Worm (Caenorhabditis elegans) whole organism, early embryonic: ENCODE results near the gene Y82E9BR.5.

ENCODE experiments used
- B0310.2 ChIP-seq: sonication (generic microtip); optimal IDR thresholded peaks from 2 replicates; lab custom pipeline; 2016; ENCODE audit warnings: mild to moderate bottlenecking, missing genetic modification characterization, missing compliant biosample characterization
- F13C5.2 ChIP-seq: sonication (generic microtip); optimal IDR thresholded peaks from 2 replicates; lab custom pipeline; 2017; ENCODE audit warnings: mild to moderate bottlenecking, missing genetic modification characterization, inconsistent platforms, missing compliant biosample characterization
- aly-1 ChIP-seq: sonication (generic microtip); optimal IDR thresholded peaks from 2 replicates; lab custom pipeline; 2016; ENCODE audit warnings: missing genetic modification characterization, missing compliant biosample characterization
- ama-1 ChIP-seq: fragments of 150-350 bp; optimal IDR thresholded peaks from 2 replicates; lab custom pipeline; 2014
- ceh-13 ChIP-seq: fragments of 200-800 bp; sonication (Bioruptor generic); optimal IDR thresholded peaks from 2 replicates; lab custom pipeline; 2018; ENCODE audit warnings: mild to moderate bottlenecking, missing genetic modification characterization, missing compliant biosample characterization
- ceh-36 ChIP-seq: sonication (generic microtip); optimal IDR thresholded peaks from 2 replicates; lab custom pipeline; 2016; ENCODE audit warnings: missing genetic modification characterization, inconsistent platforms, missing compliant biosample characterization
- ets-7 ChIP-seq: sonication (generic microtip); optimal IDR thresholded peaks from 2 replicates; lab custom pipeline; 2016; ENCODE audit warnings: missing genotype, missing genetic modification characterization, missing compliant biosample characterization
- flt-1 ChIP-seq: fragments of 200-800 bp; sonication (Bioruptor generic); IDR thresholded peaks from 2 replicates; pipeline ENCODE4 v1.3.6; 2022; ENCODE audit warnings: missing genetic modification characterization, missing compliant biosample characterization
- hmbx-1 ChIP-seq: sonication (generic microtip); optimal IDR thresholded peaks from 2 replicates; lab custom pipeline; 2016; ENCODE audit warnings: mild to moderate bottlenecking, missing genetic modification characterization, missing compliant biosample characterization
- hmg-4 ChIP-seq: fragments of 200-800 bp; sonication (Bioruptor generic); optimal IDR thresholded peaks from 2 replicates; lab custom pipeline; 2018; ENCODE audit warnings: mild to moderate bottlenecking, missing genetic modification characterization, missing compliant biosample characterization
- hnd-1 ChIP-seq: sonication (generic microtip); optimal IDR thresholded peaks from 2 replicates; lab custom pipeline; 2016; ENCODE audit warnings: missing genetic modification characterization, missing compliant biosample characterization
- pes-1 ChIP-seq: fragments of 200-800 bp; sonication (Bioruptor generic); IDR thresholded peaks from 2 replicates; pipeline ENCODE4 v1.3.6; 2022; ENCODE audit warnings: missing genetic modification reagents, missing genetic modification characterization, missing compliant biosample characterization
- scrt-1 ChIP-seq: fragments of 200-800 bp; sonication (Bioruptor generic); IDR thresholded peaks from 2 replicates; pipeline ENCODE4 v1.3.6; 2022; ENCODE audit warnings: missing genetic modification characterization, missing compliant biosample characterization
- sea-1 ChIP-seq: fragments of 200-800 bp; sonication (Bioruptor generic); conservative IDR thresholded peaks from 2 replicates; pipeline ENCODE4 v1.3.6; 2022; ENCODE audit warnings: missing genetic modification characterization, missing compliant biosample characterization
- tbx-11 ChIP-seq: fragments of 200-800 bp; sonication (Bioruptor generic); IDR thresholded peaks from 2 replicates; pipeline ENCODE4 v1.3.6; 2022; ENCODE audit warnings: missing genetic modification characterization, missing compliant biosample characterization
- tbx-37 ChIP-seq: fragments of 200-800 bp; sonication (Bioruptor generic); conservative IDR thresholded peaks from 2 replicates; pipeline ENCODE4 v1.3.6; 2022; ENCODE audit warnings: missing genetic modification reagents, missing genetic modification characterization, missing compliant biosample characterization
- tra-4 ChIP-seq: sonication (generic microtip); optimal IDR thresholded peaks from 2 replicates; lab custom pipeline; 2017; ENCODE audit warnings: missing genetic modification characterization, missing compliant biosample characterization

Gene Y82E9BR.5

DNA sequence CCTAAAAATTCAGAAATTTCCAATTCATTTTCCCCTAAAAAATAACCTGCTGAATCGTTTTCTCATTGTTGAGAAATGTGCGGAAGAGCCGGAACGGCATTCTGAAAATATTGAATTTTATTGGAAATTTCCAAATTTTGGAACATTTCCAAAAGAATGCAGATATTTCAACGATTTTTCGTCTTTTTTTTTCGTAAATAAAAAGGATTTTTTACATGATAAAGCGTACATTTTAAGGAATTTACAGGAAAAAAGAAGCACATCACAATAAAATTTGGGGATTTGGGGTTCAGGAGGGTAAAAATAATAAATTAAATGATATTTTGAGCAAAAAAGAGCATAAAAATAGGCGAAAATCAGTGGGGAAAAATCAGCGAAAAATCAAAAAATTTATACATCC, 25.0 kb downstream of the Y82E9BR.5 start, which contains the start of gene Y82E9BR.22:
TSS of gene Y82E9BR.22 (minus strand) at position 101 of the 400 bp plus-strand sequence.
- TF ChIP-seq scrt-1 (GFP tag; lab: Robert Waterston, UW) (no peak), ama-1 (no peak), pes-1 (GFP tag; lab: Robert Waterston, UW) (no peak), tbx-11 (no peak), F13C5.2 (tag; lab: Kevin White, UChicago) (no peak), ets-7 (tag; lab: Kevin White, UChicago) (no peak), hmbx-1 (tag; lab: Kevin White, UChicago) (no peak), ceh-13 (GFP tag; lab: Kevin White, UChicago) (no peak)

DNA sequence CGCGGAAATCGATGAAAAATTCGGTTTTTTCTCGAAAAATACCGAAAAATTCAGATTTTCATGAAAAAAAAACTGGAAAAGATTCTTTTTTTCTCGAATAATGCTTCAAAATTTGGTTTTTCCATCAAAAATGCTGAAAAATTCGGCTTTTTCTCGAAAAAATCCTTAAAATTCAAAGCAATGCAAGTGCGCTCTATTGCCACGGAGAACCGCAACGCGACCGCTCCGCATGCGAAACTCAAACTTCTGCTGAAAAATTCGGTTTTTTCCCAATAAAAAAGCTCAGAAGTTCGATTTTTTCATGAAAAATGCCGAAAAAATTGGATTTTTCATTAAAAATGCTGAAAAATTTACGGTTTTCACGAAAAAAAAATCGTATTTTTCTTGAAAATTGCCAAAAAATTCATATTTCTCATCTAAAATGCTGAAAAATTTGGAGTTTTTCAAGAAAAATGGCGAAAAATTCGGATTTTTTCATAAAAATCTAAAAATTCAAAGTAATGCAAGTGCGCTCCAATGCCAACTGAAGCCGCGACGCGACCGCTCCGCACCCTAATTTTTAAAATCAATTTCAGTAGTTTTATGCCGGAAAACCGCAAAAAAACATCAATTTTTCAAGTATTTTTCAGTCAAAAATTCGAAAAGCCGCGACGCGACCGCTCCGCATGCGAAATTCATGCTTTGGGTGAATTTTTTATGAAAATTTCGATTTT, 29.1 kb downstream of the Y82E9BR.5 start:
- no peak for TF ChIP-seq B0310.2
- TF ChIP-seq aly-1 (tag; lab: Kevin White, UChicago) = no peak
- TF ChIP-seq ceh-36 = no peak

DNA sequence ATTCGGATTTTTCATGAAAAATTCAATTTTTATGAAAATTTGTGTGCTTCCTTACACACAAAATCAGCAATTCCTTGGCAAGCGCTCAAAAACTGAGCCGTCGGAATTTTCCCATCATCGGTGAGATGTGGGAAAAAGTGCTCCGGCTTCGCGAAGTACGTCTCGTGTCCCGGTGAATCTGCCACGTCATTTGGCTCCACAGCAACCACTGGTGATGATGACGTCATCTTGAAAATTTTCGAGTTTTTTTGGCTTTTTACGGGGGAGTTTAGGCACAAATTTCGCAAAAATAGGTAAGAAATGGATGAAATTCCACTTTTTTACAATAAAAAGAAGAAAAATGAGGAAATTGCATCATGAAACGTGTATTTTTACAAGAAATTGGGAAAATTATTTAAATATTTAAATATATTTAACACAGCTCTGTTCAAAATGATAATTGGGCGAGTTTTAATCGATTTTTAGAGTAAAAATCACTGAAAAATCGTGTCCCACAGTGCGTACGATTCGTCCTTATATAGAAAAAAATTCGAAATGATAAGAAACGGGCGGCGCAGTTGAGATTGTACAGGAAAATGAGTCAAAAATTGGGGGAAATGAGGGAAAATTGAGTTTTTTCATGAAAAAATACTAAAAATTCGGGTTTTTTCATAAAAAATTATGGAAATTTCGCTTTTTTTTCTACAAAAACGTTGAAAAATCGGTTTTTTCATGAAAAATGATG, 29.9 kb downstream of the Y82E9BR.5 start, which contains the start of gene Y82E9BR.14:
TSS of gene Y82E9BR.14 (minus strand) at position 227 of the 724 bp plus-strand sequence.
- TF ChIP-seq B0310.2 (no peak), flt-1 (GFP tag; lab: Robert Waterston, UW) (no peak), tra-4 (no peak), scrt-1 (GFP tag; lab: Robert Waterston, UW) (no peak), hmg-4 (GFP tag; lab: Kevin White, UChicago) (no peak), ceh-13 (GFP tag; lab: Kevin White, UChicago) (no peak), F13C5.2 (tag; lab: Kevin White, UChicago) (no peak), sea-1 (GFP tag; lab: Robert Waterston, UW) (no peak), hmbx-1 (tag; lab: Kevin White, UChicago) (no peak), ceh-36 (no peak)

DNA sequence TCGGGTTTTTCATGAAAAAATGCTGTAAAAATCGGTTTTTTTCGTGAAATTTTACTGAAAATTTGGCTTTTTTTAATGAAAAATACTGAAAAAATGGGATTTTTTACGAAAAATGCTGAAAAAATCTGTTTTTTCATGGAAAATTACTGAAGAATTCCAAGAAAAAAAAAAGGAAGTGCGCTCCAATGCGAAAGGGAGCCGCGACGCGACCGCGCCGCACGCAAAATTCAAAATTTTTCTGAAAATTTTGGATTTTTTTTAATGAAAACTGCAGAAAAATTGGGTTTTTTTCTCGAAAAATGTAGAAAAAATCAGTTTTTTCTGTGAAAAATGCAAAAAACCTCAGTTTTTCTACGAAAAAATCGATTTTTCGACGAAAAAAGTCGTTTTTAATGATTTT, 32.4 kb downstream of the Y82E9BR.5 start:
- no peak for TF ChIP-seq ets-7 (tag; lab: Kevin White, UChicago)
- TF ChIP-seq B0310.2 = no peak
- TF ChIP-seq tbx-11 = no peak
- no peak for TF ChIP-seq hmg-4 (GFP tag; lab: Kevin White, UChicago)
- no peak for TF ChIP-seq hnd-1 (tag; lab: Kevin White, UChicago)
- TF ChIP-seq F13C5.2 (tag; lab: Kevin White, UChicago) = no peak
- no peak for TF ChIP-seq flt-1 (GFP tag; lab: Robert Waterston, UW)

DNA sequence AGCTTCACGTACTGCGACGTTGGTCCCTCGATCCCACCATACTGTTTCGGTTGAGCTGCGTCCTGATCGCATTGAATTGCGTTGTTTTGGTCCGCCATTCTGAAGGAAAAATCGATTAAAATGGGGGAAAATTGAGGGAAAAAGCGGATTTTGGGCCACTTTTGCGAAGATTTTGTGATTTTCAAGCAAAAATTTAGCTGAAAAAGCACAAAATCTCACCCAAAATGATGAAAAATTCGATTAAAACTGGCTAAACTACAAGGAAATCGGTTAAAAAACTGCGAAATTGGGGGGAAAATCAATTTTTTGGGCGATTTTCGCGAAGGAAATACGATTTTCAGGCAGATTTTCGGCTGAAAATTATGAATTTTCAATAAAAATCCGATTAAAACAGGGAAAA, 32.9 kb downstream of the Y82E9BR.5 start, which contains the start of gene elc-1:
TSS of gene elc-1 (minus strand) at position 101 of the 400 bp plus-strand sequence.
- TF ChIP-seq B0310.2 = no peak
- no peak for TF ChIP-seq flt-1 (GFP tag; lab: Robert Waterston, UW)
- TF ChIP-seq ceh-13 (GFP tag; lab: Kevin White, UChicago) = no peak
- TF ChIP-seq aly-1 (tag; lab: Kevin White, UChicago) = no peak
- no peak for TF ChIP-seq pes-1 (GFP tag; lab: Robert Waterston, UW)
- TF ChIP-seq tbx-37 = no peak
- no peak for TF ChIP-seq tbx-11
- no peak for TF ChIP-seq tra-4
- TF ChIP-seq hmbx-1 (tag; lab: Kevin White, UChicago) = no peak
- no peak for TF ChIP-seq ets-7 (tag; lab: Kevin White, UChicago)
- no peak for TF ChIP-seq scrt-1 (GFP tag; lab: Robert Waterston, UW)
- no peak for TF ChIP-seq hmg-4 (GFP tag; lab: Kevin White, UChicago)
- no peak for TF ChIP-seq sea-1 (GFP tag; lab: Robert Waterston, UW)
- TF ChIP-seq ceh-36 = no peak
- no peak for TF ChIP-seq F13C5.2 (tag; lab: Kevin White, UChicago)
- no peak for TF ChIP-seq hnd-1 (tag; lab: Kevin White, UChicago)

DNA sequence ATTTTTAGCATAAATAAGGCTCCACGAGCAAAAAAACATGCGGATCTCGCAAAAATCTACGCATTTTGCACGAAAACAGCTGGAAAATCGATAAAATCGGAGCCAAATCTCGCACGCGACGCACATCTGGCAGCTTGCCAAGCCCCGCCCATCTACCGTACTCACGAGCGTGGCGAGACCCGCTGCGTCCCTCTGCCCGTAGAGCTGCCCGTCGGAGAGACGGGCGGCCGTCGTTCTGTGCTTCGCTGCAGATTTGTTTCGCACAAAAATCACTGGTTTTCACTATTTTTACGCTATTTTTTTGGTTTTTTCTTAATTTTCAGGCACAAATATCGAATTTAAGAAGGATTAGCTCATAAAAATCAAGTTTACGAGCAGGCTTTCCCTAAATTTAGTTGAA, 34.5 kb downstream of the Y82E9BR.5 start:
- 0 out of 2 replicates have a peak, but pooled peaks have one; percentile 16 for TF ChIP-seq tbx-37
- TF ChIP-seq sea-1 (GFP tag; lab: Robert Waterston, UW) = 0 out of 2 replicates have a peak, but pooled peaks have one; percentile 35
- 0 out of 2 replicates have a peak, but pooled peaks have one; percentile 19 for TF ChIP-seq pes-1 (GFP tag; lab: Robert Waterston, UW)
- no peak for TF ChIP-seq hmbx-1 (tag; lab: Kevin White, UChicago)
- peak; percentile 53 for TF ChIP-seq F13C5.2 (tag; lab: Kevin White, UChicago)
- TF ChIP-seq tbx-11 = no peak

DNA sequence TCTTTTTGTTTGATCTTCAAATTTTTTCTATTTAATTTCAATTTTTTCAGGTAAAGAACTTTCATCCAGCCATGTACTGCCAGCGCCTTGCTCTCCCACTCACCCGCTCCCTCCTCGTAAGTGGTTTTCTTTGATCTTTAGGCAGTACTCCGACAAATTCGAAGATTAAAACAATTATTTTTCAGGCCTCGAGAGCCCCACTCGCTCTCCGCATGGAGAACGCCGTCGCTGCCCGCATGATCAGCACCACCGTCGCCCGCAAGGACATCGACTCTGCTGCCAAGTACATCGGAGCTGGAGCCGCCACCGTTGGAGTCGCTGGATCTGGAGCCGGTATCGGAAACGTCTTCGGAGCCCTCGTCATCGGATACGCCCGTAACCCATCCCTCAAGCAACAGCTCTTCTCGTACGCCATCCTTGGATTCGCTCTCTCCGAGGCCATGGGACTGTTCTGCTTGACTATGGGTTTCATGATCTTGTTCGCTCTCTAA, 35.0 kb downstream of the Y82E9BR.5 start, which contains the start of gene Y82E9BR.3:
TSS of gene Y82E9BR.3 (plus strand) at position 51 of the 491 bp plus-strand sequence.
- TF ChIP-seq flt-1 (GFP tag; lab: Robert Waterston, UW) (no peak), B0310.2 (no peak), hmg-4 (GFP tag; lab: Kevin White, UChicago) (no peak), ceh-13 (GFP tag; lab: Kevin White, UChicago) (no peak), aly-1 (tag; lab: Kevin White, UChicago) (no peak), ets-7 (tag; lab: Kevin White, UChicago) (no peak), ceh-36 (no peak), ama-1 (no peak), sea-1 (GFP tag; lab: Robert Waterston, UW) (no peak), tbx-11 (no peak), tbx-37 (no peak), pes-1 (GFP tag; lab: Robert Waterston, UW) (no peak), scrt-1 (GFP tag; lab: Robert Waterston, UW) (no peak), F13C5.2 (tag; lab: Kevin White, UChicago) (no peak), hmbx-1 (tag; lab: Kevin White, UChicago) (no peak), hnd-1 (tag; lab: Kevin White, UChicago) (no peak), tra-4 (no peak)
